Worm (Caenorhabditis elegans) whole organism, L1 larva: ENCODE measurements around the gene str-227.
"Not testable (repeated sequence)": the region's sequence is repeated elsewhere in the genome, so short reads cannot be mapped to it uniquely, and the experiment has no call there.

Source experiments
- alr-1 ChIP-seq: fragments of 200-800 bp; sonication (Bioruptor generic); optimal IDR thresholded peaks from 2 replicates; lab custom pipeline; 2018; ENCODE audit warnings: borderline replicate concordance, mild to moderate bottlenecking, missing genetic modification characterization, missing compliant biosample characterization
- ceh-82 ChIP-seq, 3 experiments: fragments of 150-350 bp in 1 of 3; sonication (generic microtip) in 2 of 3; optimal IDR thresholded peaks; 2 replicates each; lab custom pipeline; 2014 to 2017; ENCODE audit warnings: missing biosample characterization in 3 of 3, missing genetic modification characterization in 3 of 3
- lin-13 ChIP-seq: fragments of 150-350 bp; optimal IDR thresholded peaks from 2 replicates; lab custom pipeline; 2014; ENCODE audit warnings: missing biosample characterization, missing genetic modification reagents, missing genetic modification characterization
- lin-39 ChIP-seq: fragments of 150-350 bp; optimal IDR thresholded peaks from 2 replicates; lab custom pipeline; 2014; ENCODE audit warnings: missing biosample characterization, missing genetic modification reagents, missing genetic modification characterization
- nhr-12 ChIP-seq: sonication (generic microtip); optimal IDR thresholded peaks from 2 replicates; lab custom pipeline; 2017; ENCODE audit warnings: missing biosample characterization, missing genetic modification characterization
- nhr-77 ChIP-seq: fragments of 150-350 bp; optimal IDR thresholded peaks from 2 replicates; lab custom pipeline; 2014; ENCODE audit warnings: missing biosample characterization, missing genetic modification characterization
- nhr-85 ChIP-seq: sonication (generic microtip); peaks from one replicate; lab custom pipeline; 2016; ENCODE audit warnings: missing genetic modification characterization, inconsistent platforms, missing compliant biosample characterization
- nhr-90 ChIP-seq: sonication (generic microtip); optimal IDR thresholded peaks from 2 replicates; lab custom pipeline; 2016; ENCODE audit warnings: mild to moderate bottlenecking, missing genetic modification characterization, missing compliant biosample characterization; ENCODE audit not compliant: poor library complexity
- rnt-1 ChIP-seq: sonication (generic microtip); optimal IDR thresholded peaks from 2 replicates; lab custom pipeline; 2016; ENCODE audit warnings: mild to moderate bottlenecking, missing genetic modification characterization, moderate library complexity, missing compliant biosample characterization
- skn-1 ChIP-seq: fragments of 150-350 bp; optimal IDR thresholded peaks from 2 replicates; lab custom pipeline; 2014; ENCODE audit warnings: missing biosample characterization, missing genetic modification characterization
- xbp-1 ChIP-seq: sonication (generic microtip); optimal IDR thresholded peaks from 2 replicates; lab custom pipeline; 2016; ENCODE audit warnings: missing genetic modification characterization, missing compliant biosample characterization
- zip-4 ChIP-seq: fragments of 200-800 bp; sonication (Bioruptor generic); optimal IDR thresholded peaks from 2 replicates; lab custom pipeline; 2018; ENCODE audit warnings: mild to moderate bottlenecking, missing genetic modification characterization, moderate library complexity, missing compliant biosample characterization

- not testable (repeated sequence) for TF ChIP-seq skn-1 (tag; lab: Kevin White, UChicago); nhr-12; lin-39 (tag; lab: Kevin White, UChicago); nhr-85; alr-1 (tag; lab: Kevin White, UChicago); rnt-1 (tag; lab: Kevin White, UChicago); ceh-82 (tag; optimal IDR thresholded peaks at IDR 0.05; lab: Kevin White, UChicago); nhr-77; lin-13; zip-4 (GFP tag; lab: Kevin White, UChicago); nhr-90; xbp-1 (tag; lab: Kevin White, UChicago)
Measured at ce11 chrV:3506252-3506651, 11.7 kb upstream of the str-227 start, which contains the start of gene ugt-64.
